Fruit fly (Drosophila melanogaster): ENCODE measurements around the gene Prp4k.

The Prp4k gene

dm6 chr3L:224004-224951, 13.0 kb upstream of the Prp4k start (continued):
- TF ChIP-seq Lim3 (GFP tag; IDR thresholded peaks at IDR 0.05) (no peak), sc (optimal IDR thresholded peaks at IDR 0.05) (no peak), sc (GFP tag; optimal IDR thresholded peaks at IDR 0.05) (no peak), CG2120 (GFP tag; optimal IDR thresholded peaks at IDR 0.05) (no peak), CG17328 (GFP tag; IDR thresholded peaks at IDR 0.05) (peak; percentile 30; the same call in 1 of the 2 replicates), Opbp (GFP tag; IDR thresholded peaks at IDR 0.05; ENCODE audit: partially characterized antibody) (peak; percentile 69), CG15073 (GFP tag; optimal IDR thresholded peaks at IDR 0.05) (no peak), BtbVII (GFP tag; optimal IDR thresholded peaks at IDR 0.05) (peak; percentile 6), tap (tag; optimal IDR thresholded peaks at IDR 0.05) (no peak), CG8944 (GFP tag; optimal IDR thresholded peaks at IDR 0.05) (no peak), chm (GFP tag; IDR thresholded peaks at IDR 0.05) (peak; percentile 82), lilli (GFP tag; optimal IDR thresholded peaks at IDR 0.05) (peak; percentile 78), grn (GFP tag; optimal IDR thresholded peaks at IDR 0.05) (no peak), Neu2 (GFP tag; optimal IDR thresholded peaks at IDR 0.05; ENCODE audit: borderline replicate concordance) (no peak), CG6813 (GFP tag; optimal IDR thresholded peaks at IDR 0.05) (peak; percentile 40), CG9727 (GFP tag; optimal IDR thresholded peaks at IDR 0.05) (peak; percentile 56), repo (GFP tag; optimal IDR thresholded peaks at IDR 0.05) (no peak), gcm2 (GFP tag; optimal IDR thresholded peaks at IDR 0.05) (no peak), fu2 (GFP tag; optimal IDR thresholded peaks at IDR 0.05) (no peak), B-H1 (GFP tag; IDR thresholded peaks at IDR 0.05) (peak; percentile 46; the same call in 1 of the 3 replicates), cg (GFP tag; optimal IDR thresholded peaks at IDR 0.05) (peak; percentile 89), CG6854 (GFP tag; optimal IDR thresholded peaks at IDR 0.05) (peak; percentile 38), H2.0 (GFP tag; IDR thresholded peaks at IDR 0.05) (0 out of 2 replicates have a peak, but pooled peaks have one; percentile 10), CG12744 (GFP tag; optimal IDR thresholded peaks at IDR 0.05) (peak; percentile 32), CG13894 (tag; optimal IDR thresholded peaks at IDR 0.05) (peak; percentile 21), Rfx (GFP tag; IDR thresholded peaks at IDR 0.05) (peak; percentile 41), ssp (GFP tag; IDR thresholded peaks at IDR 0.05) (no peak), Xbp1 (GFP tag; optimal IDR thresholded peaks at IDR 0.05) (no peak), kah (GFP tag; optimal IDR thresholded peaks at IDR 0.05) (no peak), da (GFP tag; optimal IDR thresholded peaks at IDR 0.05) (no peak), Doc2 (GFP tag; IDR thresholded peaks at IDR 0.05) (no peak), CG2199 (GFP tag; IDR thresholded peaks at IDR 0.05) (peak; percentile 74; the same call in 1 of the 3 replicates), ci (GFP tag; IDR thresholded peaks at IDR 0.05) (peak; percentile 55), toy (GFP tag; IDR thresholded peaks at IDR 0.05) (no peak), CG4820 (GFP tag; optimal IDR thresholded peaks at IDR 0.05) (no peak), ham (GFP tag; IDR thresholded peaks at IDR 0.05) (no peak; the same call in 1 of the 2 replicates), CG3726 (GFP tag; IDR thresholded peaks at IDR 0.05) (0 out of 3 replicates have a peak, but pooled peaks have one; percentile 11), CG10209 (GFP tag; optimal IDR thresholded peaks at IDR 0.05) (no peak), CG3995 (GFP tag; optimal IDR thresholded peaks at IDR 0.05) (no peak), Gsc (GFP tag; IDR thresholded peaks at IDR 0.05) (no peak), shn (GFP tag; optimal IDR thresholded peaks at IDR 0.05) (no peak), pnt (GFP tag; optimal IDR thresholded peaks at IDR 0.05) (no peak), cad (GFP tag; optimal IDR thresholded peaks at IDR 0.05) (no peak), CG8765 (GFP tag; IDR thresholded peaks at IDR 0.05) (no peak), CG10431 (GFP tag; optimal IDR thresholded peaks at IDR 0.05) (peak; percentile 58), CG11093 (GFP tag; IDR thresholded peaks at IDR 0.05) (no peak), Atf-2 (GFP tag; optimal IDR thresholded peaks at IDR 0.05) (no peak), pita (GFP tag; optimal IDR thresholded peaks at IDR 0.05) (no peak), ase (GFP tag; IDR thresholded peaks at IDR 0.05) (no peak), Nf-YB (GFP tag; optimal IDR thresholded peaks at IDR 0.05) (no peak)

Measured in whole organism, embryonic.